Fruit fly (Drosophila melanogaster) whole organism, embryonic: ENCODE data around the gene CG34116.

Source experiments
- B-H2 ChIP-seq: fragments of 200-800 bp; sonication (Bioruptor generic); optimal IDR thresholded peaks from 2 replicates; lab custom pipeline; 2018; ENCODE audit warnings: missing biosample characterization, mild to moderate bottlenecking, missing genetic modification characterization
- Bteb2 ChIP-seq: fragments of 200-800 bp; sonication (Bioruptor generic); optimal IDR thresholded peaks from 2 replicates; lab custom pipeline; 2016; ENCODE audit warnings: missing biosample characterization, missing genetic modification characterization
- CG10543 ChIP-seq: fragments of 200-800 bp; sonication (Bioruptor generic); optimal IDR thresholded peaks from 3 replicates; lab custom pipeline; 2017; ENCODE audit warnings: missing biosample characterization, mild to moderate bottlenecking, missing genetic modification characterization, moderate library complexity
- CG10565 ChIP-seq: fragments of 200-800 bp; sonication (Bioruptor generic); optimal IDR thresholded peaks from 3 replicates; lab custom pipeline; 2016; ENCODE audit warnings: missing biosample characterization, mild to moderate bottlenecking, missing genetic modification characterization
- CG11456 ChIP-seq: fragments of 200-800 bp; sonication (Bioruptor generic); IDR thresholded peaks from 3 replicates; pipeline ENCODE4 v1.3.6; 2022; ENCODE audit warnings: missing biosample characterization, missing genetic modification characterization
- CG12744 ChIP-seq: fragments of 200-800 bp; sonication (Bioruptor generic); optimal IDR thresholded peaks from 2 replicates; lab custom pipeline; 2016; ENCODE audit warnings: missing biosample characterization, missing genetic modification characterization
- CG12769 ChIP-seq: fragments of 200-800 bp; sonication (Bioruptor generic); optimal IDR thresholded peaks from 2 replicates; lab custom pipeline; 2019; ENCODE audit warnings: missing biosample characterization, mild to moderate bottlenecking, missing genetic modification characterization, moderate library complexity
- CG13894 ChIP-seq: fragments of 200-800 bp; sonication (Bioruptor generic); optimal IDR thresholded peaks from 3 replicates; lab custom pipeline; 2018; ENCODE audit warnings: missing biosample characterization, mild to moderate bottlenecking, missing genetic modification characterization, moderate library complexity
- CG14710 ChIP-seq: fragments of 200-800 bp; sonication (Bioruptor generic); optimal IDR thresholded peaks from 3 replicates; lab custom pipeline; 2019; ENCODE audit warnings: missing biosample characterization, mild to moderate bottlenecking, missing genetic modification characterization, moderate library complexity
- CG1529 ChIP-seq: fragments of 200-800 bp; sonication (Bioruptor generic); optimal IDR thresholded peaks from 3 replicates; lab custom pipeline; 2018; ENCODE audit warnings: missing biosample characterization, missing genetic modification characterization
- CG17612 ChIP-seq: fragments of 200-800 bp; sonication (Bioruptor generic); IDR thresholded peaks from 2 replicates; pipeline ENCODE4 v1.3.6; 2022; ENCODE audit warnings: missing biosample characterization, missing genetic modification characterization
- CG18262 ChIP-seq: fragments of 200-800 bp; optimal IDR thresholded peaks from 3 replicates; lab custom pipeline; 2019; ENCODE audit warnings: missing biosample characterization, mild to moderate bottlenecking, missing genetic modification characterization, moderate library complexity
- CG2199 ChIP-seq: fragments of 200-800 bp; sonication (Bioruptor generic); IDR thresholded peaks from 3 replicates; pipeline ENCODE4 v1.3.6; 2022; ENCODE audit warnings: missing biosample characterization, missing genetic modification characterization
- CG2889 ChIP-seq: fragments of 200-800 bp; sonication (Bioruptor generic); IDR thresholded peaks from 3 replicates; pipeline ENCODE4 v1.3.6; 2022; ENCODE audit warnings: missing biosample characterization, missing genetic modification characterization
- CG3281 ChIP-seq: fragments of 200-800 bp; sonication (Bioruptor generic); optimal IDR thresholded peaks from 3 replicates; lab custom pipeline; 2017; ENCODE audit warnings: missing biosample characterization, mild to moderate bottlenecking, missing genetic modification characterization
- CG6272 ChIP-seq: fragments of 200-800 bp; sonication (Bioruptor generic); IDR thresholded peaks from 2 replicates; pipeline ENCODE4 v1.3.6; 2022; ENCODE audit warnings: missing biosample characterization, missing genetic modification characterization
- CG7271 ChIP-seq: fragments of 200-800 bp; sonication (Bioruptor generic); optimal IDR thresholded peaks from 2 replicates; lab custom pipeline; 2018; ENCODE audit warnings: missing biosample characterization, mild to moderate bottlenecking, missing genetic modification characterization, moderate library complexity
- CG7963 ChIP-seq: fragments of 200-800 bp; sonication (Bioruptor generic); IDR thresholded peaks from 3 replicates; pipeline ENCODE4 v1.3.6; 2022; ENCODE audit warnings: missing biosample characterization, missing genetic modification characterization; ENCODE audit not compliant: partially characterized antibody
- CG8290 ChIP-seq, 3 experiments: fragments of 200-800 bp; sonication (Bioruptor generic); optimal IDR thresholded peaks; 2 replicates each; lab custom pipeline; 2016 to 2019; ENCODE audit warnings: missing biosample characterization in 3 of 3, missing genetic modification characterization in 3 of 3, mild to moderate bottlenecking in 2 of 3, moderate library complexity in 1 of 3
- CG9727 ChIP-seq: fragments of 200-800 bp; sonication (Bioruptor generic); optimal IDR thresholded peaks from 3 replicates; lab custom pipeline; 2017; ENCODE audit warnings: missing biosample characterization, mild to moderate bottlenecking, missing genetic modification characterization
- D19A ChIP-seq: fragments of 200-800 bp; optimal IDR thresholded peaks from 3 replicates; lab custom pipeline; 2019; ENCODE audit warnings: missing biosample characterization, mild to moderate bottlenecking, missing genetic modification characterization, moderate library complexity
- Doc3 ChIP-seq: fragments of 200-800 bp; sonication (Bioruptor generic); IDR thresholded peaks from 3 replicates; pipeline ENCODE4 v1.3.6; 2022; ENCODE audit warnings: missing biosample characterization, missing genetic modification characterization; ENCODE audit not compliant: partially characterized antibody
- Hmr ChIP-seq: fragments of 200-800 bp; sonication (Bioruptor generic); optimal IDR thresholded peaks from 3 replicates; lab custom pipeline; 2017; ENCODE audit warnings: mild to moderate bottlenecking, missing biosample characterization, missing genetic modification reagents, missing genetic modification characterization
- Med ChIP-seq: fragments of 200-800 bp; sonication (Bioruptor generic); peaks from one replicate; lab custom pipeline; 2016; ENCODE audit warnings: missing biosample characterization, missing genetic modification characterization, mild to moderate bottlenecking, inconsistent platforms, moderate library complexity
- Meics ChIP-seq: fragments of 200-800 bp; sonication (Bioruptor generic); optimal IDR thresholded peaks from 2 replicates; lab custom pipeline; 2017; ENCODE audit warnings: missing biosample characterization, mild to moderate bottlenecking, missing genetic modification characterization
- Mes4 ChIP-seq: fragments of 200-800 bp; sonication (Bioruptor generic); optimal IDR thresholded peaks from 2 replicates; lab custom pipeline; 2016; ENCODE audit warnings: missing biosample characterization, missing genetic modification characterization
- Mrtf ChIP-seq: fragments of 200-800 bp; sonication (Bioruptor generic); IDR thresholded peaks from 3 replicates; pipeline ENCODE4 v1.3.6; 2022; ENCODE audit warnings: missing biosample characterization, missing genetic modification characterization
- Oli ChIP-seq: fragments of 200-800 bp; sonication (Bioruptor generic); optimal IDR thresholded peaks from 2 replicates; lab custom pipeline; 2018; ENCODE audit warnings: missing biosample characterization, mild to moderate bottlenecking, missing genetic modification characterization, moderate library complexity
- PHDP ChIP-seq: fragments of 200-800 bp; sonication (Bioruptor generic); optimal IDR thresholded peaks from 3 replicates; lab custom pipeline; 2018; ENCODE audit warnings: missing biosample characterization, mild to moderate bottlenecking, missing genetic modification characterization, moderate library complexity
- YL-1 ChIP-seq: fragments of 200-800 bp; sonication (Bioruptor generic); optimal IDR thresholded peaks from 3 replicates; lab custom pipeline; 2017; ENCODE audit warnings: missing biosample characterization, mild to moderate bottlenecking, missing genetic modification characterization
- az2 ChIP-seq: fragments of 200-800 bp; sonication (Bioruptor generic); optimal IDR thresholded peaks from 3 replicates; lab custom pipeline; 2016; ENCODE audit warnings: missing biosample characterization, missing genetic modification characterization
- bab2 ChIP-seq: fragments of 200-800 bp; sonication (Bioruptor generic); optimal IDR thresholded peaks from 2 replicates; lab custom pipeline; 2016; ENCODE audit warnings: missing biosample characterization, missing genetic modification characterization
- bbx ChIP-seq: fragments of 200-800 bp; sonication (Bioruptor generic); IDR thresholded peaks from 2 replicates; pipeline ENCODE4 v1.3.6; 2022; ENCODE audit warnings: missing biosample characterization, missing genetic modification characterization; ENCODE audit not compliant: partially characterized antibody
- cg ChIP-seq: fragments of 200-800 bp; sonication (Bioruptor generic); optimal IDR thresholded peaks from 3 replicates; lab custom pipeline; 2019; ENCODE audit warnings: missing biosample characterization, mild to moderate bottlenecking, missing genetic modification characterization, moderate library complexity
- ewg ChIP-seq: fragments of 200-800 bp; sonication (Bioruptor generic); optimal IDR thresholded peaks from 3 replicates; lab custom pipeline; 2017; ENCODE audit warnings: mild to moderate bottlenecking, missing biosample characterization, missing genetic modification reagents, missing genetic modification characterization
- eyg ChIP-seq: fragments of 200-800 bp; sonication (Bioruptor generic); optimal IDR thresholded peaks from 3 replicates; lab custom pipeline; 2016; ENCODE audit warnings: missing biosample characterization, missing genetic modification characterization
- fd102C ChIP-seq: fragments of 200-800 bp; sonication (Bioruptor generic); optimal IDR thresholded peaks from 2 replicates; lab custom pipeline; 2018; ENCODE audit warnings: missing biosample characterization, mild to moderate bottlenecking, missing genetic modification characterization, moderate library complexity
- fd64A ChIP-seq: fragments of 200-800 bp; sonication (Bioruptor generic); optimal IDR thresholded peaks from 3 replicates; lab custom pipeline; 2018; ENCODE audit warnings: missing biosample characterization, mild to moderate bottlenecking, missing genetic modification characterization
- lab ChIP-seq: fragments of 200-800 bp; sonication (Bioruptor generic); optimal IDR thresholded peaks from 3 replicates; lab custom pipeline; 2017; ENCODE audit warnings: missing biosample characterization, missing genetic modification characterization, mild to moderate bottlenecking, moderate library complexity, missing genetic modification reagents
- pb ChIP-seq: fragments of 200-800 bp; sonication (Bioruptor generic); optimal IDR thresholded peaks from 3 replicates; lab custom pipeline; 2016; ENCODE audit warnings: missing biosample characterization, missing genetic modification characterization
- pros ChIP-seq: fragments of 200-800 bp; sonication (Bioruptor generic); optimal IDR thresholded peaks from 3 replicates; lab custom pipeline; 2019; ENCODE audit warnings: missing biosample characterization, mild to moderate bottlenecking, missing genetic modification characterization, moderate library complexity
- rib ChIP-seq: fragments of 200-800 bp; sonication (Bioruptor generic); IDR thresholded peaks from 2 replicates; pipeline ENCODE4 v1.3.6; 2022; ENCODE audit warnings: missing biosample characterization, missing genetic modification characterization
- run ChIP-seq: fragments of 200-800 bp; sonication (Bioruptor generic); optimal IDR thresholded peaks from 3 replicates; lab custom pipeline; 2018; ENCODE audit warnings: missing biosample characterization, mild to moderate bottlenecking, missing genetic modification characterization
- sc ChIP-seq, 3 experiments: fragments of >200 bp in 2 of 3; fragments of 200-800 bp in 1 of 3; sonication (Bioruptor generic) in 1 of 3; optimal IDR thresholded peaks; 2 replicates in 2 of 3; 3 replicates in 1 of 3; lab custom pipeline; 2017; ENCODE audit warnings: mild to moderate bottlenecking in 1 of 3, missing biosample characterization in 1 of 3, missing genetic modification characterization in 1 of 3, missing genetic modification reagents in 1 of 3
- tup ChIP-seq: fragments of 200-800 bp; sonication (Bioruptor generic); optimal IDR thresholded peaks from 2 replicates; lab custom pipeline; 2016; ENCODE audit warnings: missing biosample characterization, mild to moderate bottlenecking, missing genetic modification characterization, moderate library complexity
- vfl ChIP-seq: fragments of 200-800 bp; sonication (Bioruptor generic); optimal IDR thresholded peaks from 2 replicates; lab custom pipeline; 2016; ENCODE audit warnings: missing biosample characterization, missing genetic modification characterization
- yki ChIP-seq: fragments of >200 bp; optimal IDR thresholded peaks from 3 replicates; lab custom pipeline; 2018

Gene CG34116

DNA sequence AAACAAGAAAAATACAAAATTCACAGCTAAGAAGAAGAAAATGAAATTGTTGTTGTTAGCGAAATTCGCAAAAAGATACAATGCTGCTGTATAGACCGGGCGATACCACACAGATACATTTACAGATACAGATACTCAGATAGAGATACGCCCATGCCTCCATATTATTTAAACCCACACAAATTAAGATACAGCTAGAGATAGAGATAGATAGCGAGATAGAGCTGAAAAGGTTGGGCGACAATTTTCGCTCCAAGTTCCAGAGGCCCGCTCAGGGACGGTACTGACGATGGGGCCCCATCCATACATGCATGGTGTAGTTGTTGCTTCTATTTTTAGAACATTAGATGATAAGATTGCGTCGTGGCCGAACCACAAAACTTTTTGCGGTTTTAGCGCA lies 18.2 kb downstream of the CG34116 start (continued):
- TF ChIP-seq cg (GFP tag; lab: Kevin White, UChicago): peak; percentile 52
- TF ChIP-seq Doc3 (GFP tag; lab: Robert Waterston, UW): no peak
- no peak for TF ChIP-seq fd64A
- TF ChIP-seq rib (GFP tag; lab: Robert Waterston, UW): peak; percentile 36; the same call in 1 of the 2 replicates
- TF ChIP-seq CG10543 (GFP tag; lab: Kevin White, UChicago): peak; percentile 46
- no peak for TF ChIP-seq ewg (GFP tag; lab: Kevin White, UChicago)
- no peak for TF ChIP-seq pros (GFP tag; lab: Kevin White, UChicago)
- no peak for TF ChIP-seq bbx
- no peak for TF ChIP-seq CG2889 (GFP tag; lab: Robert Waterston, UW)
- no peak for TF ChIP-seq Oli
- no peak for TF ChIP-seq vfl (GFP tag; lab: Kevin White, UChicago)
- no peak for TF ChIP-seq Bteb2 (GFP tag; lab: Kevin White, UChicago)
- TF ChIP-seq CG10565 (GFP tag; lab: Kevin White, UChicago): no peak
- TF ChIP-seq tup (GFP tag; lab: Kevin White, UChicago): no peak
- TF ChIP-seq CG11456 (GFP tag; lab: Robert Waterston, UW): no peak
- no peak for TF ChIP-seq pb (GFP tag; lab: Kevin White, UChicago)
- TF ChIP-seq yki (lab: Kevin White, UChicago): no peak
- TF ChIP-seq Mes4: no peak
- TF ChIP-seq CG14710 (tag; lab: Kevin White, UChicago): no peak
- no peak for TF ChIP-seq CG17612 (GFP tag; lab: Robert Waterston, UW)
- TF ChIP-seq CG1529 (GFP tag; lab: Kevin White, UChicago): no peak
- TF ChIP-seq bab2: no peak
- no peak for TF ChIP-seq CG7963 (GFP tag; lab: Robert Waterston, UW)
- TF ChIP-seq YL-1 (GFP tag; lab: Kevin White, UChicago): no peak
- TF ChIP-seq Meics (GFP tag; lab: Kevin White, UChicago): no peak
- TF ChIP-seq CG9727 (GFP tag; lab: Kevin White, UChicago): no peak
- TF ChIP-seq D19A (tag; lab: Kevin White, UChicago): no peak
- TF ChIP-seq CG6272 (GFP tag; lab: Robert Waterston, UW): no peak
- TF ChIP-seq eyg: no peak
- no peak for TF ChIP-seq CG7271 (tag; lab: Kevin White, UChicago)
- no peak for TF ChIP-seq fd102C (GFP tag; lab: Kevin White, UChicago)
- no peak for TF ChIP-seq lab
- no peak for TF ChIP-seq CG2199 (GFP tag; lab: Robert Waterston, UW)

DNA sequence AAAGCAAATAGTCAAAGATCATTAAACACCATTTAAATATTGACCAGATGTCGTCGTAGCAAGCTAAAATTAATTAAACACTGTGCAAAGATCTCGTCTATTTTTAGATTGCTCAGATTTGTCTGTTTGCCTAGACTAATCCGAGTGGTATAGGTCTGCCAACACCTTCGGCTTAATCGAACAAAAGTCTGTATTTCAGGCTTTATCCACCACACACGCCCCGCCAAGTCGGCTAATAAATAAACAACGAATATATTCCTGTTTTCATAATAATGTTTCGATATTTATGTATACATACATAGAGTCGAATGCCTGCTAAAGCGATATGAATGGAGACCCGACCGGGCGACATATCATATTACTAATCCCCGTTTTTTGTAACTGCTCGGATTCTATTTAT lies 27.3 kb downstream of the CG34116 start:
- TF ChIP-seq Mrtf (GFP tag; lab: Robert Waterston, UW) (no peak), run (no peak), sc (optimal IDR thresholded peaks at IDR 0.05; lab: Kevin White, UChicago) (no peak), sc (GFP tag; optimal IDR thresholded peaks at IDR 0.05; lab: Kevin White, UChicago) (no peak), CG11456 (GFP tag; lab: Robert Waterston, UW) (no peak), CG12769 (peak; percentile 58), Med (peak; percentile 76), CG12744 (GFP tag; lab: Kevin White, UChicago) (no peak), CG18262 (no peak), CG13894 (tag; lab: Kevin White, UChicago) (peak; percentile 76), CG3281 (peak; percentile 10), Hmr (GFP tag; lab: Kevin White, UChicago) (peak; percentile 41), B-H2 (GFP tag; lab: Kevin White, UChicago) (no peak), CG10543 (GFP tag; lab: Kevin White, UChicago) (peak; percentile 4), CG8290 (GFP tag; optimal IDR thresholded peaks at IDR 0.05; lab: Kevin White, UChicago) (no peak), CG8290 (tag; optimal IDR thresholded peaks at IDR 0.05; lab: Kevin White, UChicago) (peak in 1 of 2 experiments; percentile 24), az2 (GFP tag; lab: Kevin White, UChicago) (no peak), lab (peak; percentile 33), pb (GFP tag; lab: Kevin White, UChicago) (no peak), PHDP (tag; lab: Kevin White, UChicago) (peak; percentile 18)
- TF ChIP-seq, all 482 proteins: peak for 9
